Fruit fly (Drosophila melanogaster) whole organism: ENCODE measurements around the gene LanB1.

Experiments used
- CG8478 ChIP-seq: fragments of >200 bp; optimal IDR thresholded peaks from 2 replicates; lab custom pipeline; 2018; ENCODE audit warnings: inconsistent platforms
- Dll ChIP-seq: fragments of >200 bp; optimal IDR thresholded peaks from 2 replicates; lab custom pipeline; 2017
- EcR ChIP-seq, 2 experiments: fragments of >200 bp; optimal IDR thresholded peaks; 2 replicates each; lab custom pipeline; 2017; ENCODE audit warnings: missing biosample characterization in 2 of 2, missing genetic modification characterization in 2 of 2, missing genetic modification reagents in 2 of 2
- pan ChIP-seq: fragments of >200 bp; optimal IDR thresholded peaks from 2 replicates; lab custom pipeline; 2017
- psq ChIP-seq: fragments of >200 bp; optimal IDR thresholded peaks from 2 replicates; lab custom pipeline; 2017
- usp ChIP-seq: fragments of >200 bp; optimal IDR thresholded peaks from 2 replicates; lab custom pipeline; 2017; ENCODE audit warnings: missing biosample characterization, missing genetic modification characterization, mixed read lengths

DNA sequence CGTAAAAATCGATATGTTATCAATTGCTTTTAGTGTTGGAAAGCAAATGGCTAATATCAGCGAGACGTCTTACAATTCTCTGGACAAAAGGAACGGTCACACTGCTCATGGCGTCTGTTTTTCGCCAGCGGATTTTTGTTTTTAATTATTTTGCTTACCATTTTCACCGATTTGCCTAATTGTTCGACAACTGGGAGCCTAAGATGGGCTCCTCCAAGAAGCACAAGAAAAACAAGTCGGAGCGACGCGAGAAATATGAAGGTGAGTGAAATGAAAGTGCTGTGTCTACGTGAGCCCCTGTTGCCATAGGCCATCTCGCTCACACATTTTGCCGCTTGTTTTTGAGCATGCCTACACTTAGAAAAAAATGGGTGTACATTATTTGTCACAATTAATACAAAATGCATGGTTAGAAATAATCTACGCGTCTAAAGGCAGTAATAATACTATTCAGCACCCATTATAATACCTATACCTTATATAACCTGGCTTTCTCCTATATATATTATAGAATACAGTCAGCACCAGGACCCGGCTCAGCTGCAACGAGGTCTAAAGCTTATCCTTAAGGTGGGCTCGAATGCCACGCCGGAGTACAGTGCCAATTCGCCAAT, 28.3 kb upstream of the LanB1 start, which contains the start of gene Brd7-9:
- TF ChIP-seq Dll (lab: Kevin White, UChicago) (no peak), pan (lab: Kevin White, UChicago) (no peak), usp (GFP tag; lab: Kevin White, UChicago) (no peak), CG8478 (lab: Kevin White, UChicago) (no peak), EcR (GFP tag; optimal IDR thresholded peaks at IDR 0.05; lab: Kevin White, UChicago) (no peak), psq (lab: Kevin White, UChicago) (no peak)
